Fruit fly (Drosophila melanogaster) whole organism: ENCODE results near the gene Zmynd8.

Experiments used
- CG8478 ChIP-seq: fragments of >200 bp; optimal IDR thresholded peaks from 2 replicates; lab custom pipeline; 2018; ENCODE audit warnings: inconsistent platforms
- Dll ChIP-seq: fragments of >200 bp; optimal IDR thresholded peaks from 2 replicates; lab custom pipeline; 2017
- EcR ChIP-seq, 2 experiments: fragments of >200 bp; optimal IDR thresholded peaks; 2 replicates each; lab custom pipeline; 2017; ENCODE audit warnings: missing biosample characterization in 2 of 2, missing genetic modification characterization in 2 of 2, missing genetic modification reagents in 2 of 2
- pan ChIP-seq: fragments of >200 bp; optimal IDR thresholded peaks from 2 replicates; lab custom pipeline; 2017
- psq ChIP-seq: fragments of >200 bp; optimal IDR thresholded peaks from 2 replicates; lab custom pipeline; 2017
- usp ChIP-seq: fragments of >200 bp; optimal IDR thresholded peaks from 2 replicates; lab custom pipeline; 2017; ENCODE audit warnings: missing biosample characterization, missing genetic modification characterization, mixed read lengths

DNA sequence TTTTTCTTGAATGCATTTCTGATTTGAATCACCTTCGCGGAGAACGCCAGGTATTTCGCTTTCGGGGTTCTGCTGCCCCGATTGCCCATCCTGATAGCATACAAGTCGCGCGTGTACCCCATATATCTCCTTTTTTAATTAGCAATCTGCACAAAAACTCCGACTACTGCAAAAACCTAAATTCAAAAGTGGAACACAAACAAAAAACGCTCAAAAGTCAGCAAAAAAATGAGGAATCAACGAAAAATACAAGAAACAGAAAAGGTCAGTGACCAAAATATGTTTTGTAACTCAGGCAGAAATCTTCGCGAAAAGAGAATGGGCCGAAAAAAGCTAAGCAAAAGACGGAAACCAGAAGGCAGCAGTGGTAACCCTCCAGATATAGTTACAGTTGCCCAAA lies 47.0 kb downstream of the Zmynd8 start:
- no peak for TF ChIP-seq pan (lab: Kevin White, UChicago)
- no peak for TF ChIP-seq psq (lab: Kevin White, UChicago)
- TF ChIP-seq usp (GFP tag; lab: Kevin White, UChicago) = no peak
- no peak for TF ChIP-seq EcR (GFP tag; optimal IDR thresholded peaks at IDR 0.05; lab: Kevin White, UChicago)
- no peak for TF ChIP-seq CG8478 (lab: Kevin White, UChicago)
- no peak for TF ChIP-seq Dll (lab: Kevin White, UChicago)
